Worm (Caenorhabditis elegans): Measurements from ENCODE around the gene Y47D7A.3.

- TF ChIP-seq him-1 (tag; optimal IDR thresholded peaks at IDR 0.05), result no peak
- no peak for TF ChIP-seq W03F9.2 (tag; optimal IDR thresholded peaks at IDR 0.05)
- TF ChIP-seq dao-5 (tag; optimal IDR thresholded peaks at IDR 0.05), result no peak
These were observed 32.1 kb downstream of the Y47D7A.3 start, which contains the start of gene rft-1 for ce11 chrV:4442749-4443381.
